Worm (Caenorhabditis elegans) whole organism, L4/young adult: ENCODE results near the gene hlh-11.

Experiments
- dao-5 ChIP-seq: sonication (generic microtip); optimal IDR thresholded peaks from 2 replicates; lab custom pipeline; 2016; ENCODE audit warnings: missing genotype, missing genetic modification characterization, moderate library complexity, missing compliant biosample characterization
- him-1 ChIP-seq: sonication (generic microtip); optimal IDR thresholded peaks from 2 replicates; lab custom pipeline; 2016; ENCODE audit warnings: missing genotype, missing genetic modification reagents, missing genetic modification characterization, missing compliant biosample characterization

ce11 chrIII:9665490-9666179 is 46.1 kb downstream of the hlh-11 start:
- no peak for TF ChIP-seq him-1 (tag; lab: Kevin White, UChicago)
- TF ChIP-seq dao-5 = no peak
